Worm (Caenorhabditis elegans): ENCODE data around the gene R02E12.5.

R02E12.5 gene

DNA sequence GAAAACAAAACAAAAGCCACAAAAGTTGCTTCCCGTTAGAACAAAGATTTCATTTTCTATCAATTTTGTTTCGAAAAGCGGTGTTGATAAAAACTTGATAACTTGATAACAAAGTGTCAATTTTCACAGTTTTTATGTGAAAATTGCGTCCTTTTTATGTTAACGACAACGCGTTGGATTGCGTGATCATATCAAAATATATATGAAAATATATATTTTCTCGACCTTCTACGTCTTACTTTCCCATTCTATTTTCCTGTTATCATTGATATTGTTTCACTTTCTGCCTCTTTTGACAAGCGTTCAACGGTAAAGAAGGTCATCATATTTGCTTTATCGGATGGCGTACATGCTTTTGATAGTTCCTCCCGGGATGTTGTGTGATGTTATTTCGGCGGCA is 44.4 kb upstream of the R02E12.5 start (continued):
- TF ChIP-seq spr-1 (tag; optimal IDR thresholded peaks at IDR 0.05): no peak
- no peak for TF ChIP-seq ctbp-1 (GFP tag; IDR thresholded peaks at IDR 0.05)
- TF ChIP-seq D1046.2 (GFP tag; IDR thresholded peaks at IDR 0.05): no peak
- no peak for TF ChIP-seq tag-97 (GFP tag; IDR thresholded peaks at IDR 0.05)
- no peak for TF ChIP-seq nhr-42 (GFP tag; IDR thresholded peaks at IDR 0.05)
- TF ChIP-seq rbr-2 (tag; optimal IDR thresholded peaks at IDR 0.05): no peak
- no peak for TF ChIP-seq nhr-76 (tag; optimal IDR thresholded peaks at IDR 0.05)
- TF ChIP-seq pqm-1 (tag; optimal IDR thresholded peaks at IDR 0.05): peak; percentile 41
- TF ChIP-seq ceh-20 (GFP tag; IDR thresholded peaks at IDR 0.05): 0 out of 2 replicates have a peak, but pooled peaks have one; percentile 34
- TF ChIP-seq dmd-9 (GFP tag; IDR thresholded peaks at IDR 0.05): no peak
- TF ChIP-seq lin-15B (tag; optimal IDR thresholded peaks at IDR 0.05): no peak
- TF ChIP-seq aha-1 (tag): no peak
- no peak for TF ChIP-seq gei-8 (GFP tag; optimal IDR thresholded peaks at IDR 0.05)
- TF ChIP-seq tra-1 (GFP tag; IDR thresholded peaks at IDR 0.05): 0 out of 2 replicates have a peak, but pooled peaks have one; percentile 24
- TF ChIP-seq hmg-1.1 (GFP tag; IDR thresholded peaks at IDR 0.05): no peak
- no peak for TF ChIP-seq lin-38 (GFP tag; IDR thresholded peaks at IDR 0.05)
- no peak for TF ChIP-seq lin-13 (GFP tag; optimal IDR thresholded peaks at IDR 0.05)
- TF ChIP-seq lin-1 (GFP tag; IDR thresholded peaks at IDR 0.05): no peak
- no peak for TF ChIP-seq mxl-3 (GFP tag; optimal IDR thresholded peaks at IDR 0.05)
- TF ChIP-seq daf-12 (tag; optimal IDR thresholded peaks at IDR 0.05): no peak
- no peak for TF ChIP-seq daf-8 (GFP tag; IDR thresholded peaks at IDR 0.05)
- no peak for TF ChIP-seq egl-27 (tag; optimal IDR thresholded peaks at IDR 0.05)
- no peak for TF ChIP-seq F26F4.8 (GFP tag; conservative IDR thresholded peaks at IDR 0.05)
- peak; percentile 52 for TF ChIP-seq dmd-6 (GFP tag; IDR thresholded peaks at IDR 0.05)
- no peak for TF ChIP-seq mep-1 (tag; optimal IDR thresholded peaks at IDR 0.05)
- TF ChIP-seq lim-7 (GFP tag; IDR thresholded peaks at IDR 0.05): no peak
- peak in 1 of 2 experiments; percentile 3 for TF ChIP-seq lsy-2 (tag; optimal IDR thresholded peaks at IDR 0.05)
- TF ChIP-seq F44E2.7 (GFP tag; IDR thresholded peaks at IDR 0.05): no peak
- TF ChIP-seq ceh-82 (tag; optimal IDR thresholded peaks at IDR 0.05): no peak
- no peak for TF ChIP-seq unc-130 (GFP tag; optimal IDR thresholded peaks at IDR 0.05)
- TF ChIP-seq ceh-44 (GFP tag; IDR thresholded peaks at IDR 0.05): no peak
- TF ChIP-seq ceh-62 (tag; optimal IDR thresholded peaks at IDR 0.05): no peak
- TF ChIP-seq lir-3 (tag; optimal IDR thresholded peaks at IDR 0.05): no peak
- no peak for TF ChIP-seq ZK337.2 (GFP tag; IDR thresholded peaks at IDR 0.05)
- TF ChIP-seq zag-1 (tag; optimal IDR thresholded peaks at IDR 0.05): no peak

DNA sequence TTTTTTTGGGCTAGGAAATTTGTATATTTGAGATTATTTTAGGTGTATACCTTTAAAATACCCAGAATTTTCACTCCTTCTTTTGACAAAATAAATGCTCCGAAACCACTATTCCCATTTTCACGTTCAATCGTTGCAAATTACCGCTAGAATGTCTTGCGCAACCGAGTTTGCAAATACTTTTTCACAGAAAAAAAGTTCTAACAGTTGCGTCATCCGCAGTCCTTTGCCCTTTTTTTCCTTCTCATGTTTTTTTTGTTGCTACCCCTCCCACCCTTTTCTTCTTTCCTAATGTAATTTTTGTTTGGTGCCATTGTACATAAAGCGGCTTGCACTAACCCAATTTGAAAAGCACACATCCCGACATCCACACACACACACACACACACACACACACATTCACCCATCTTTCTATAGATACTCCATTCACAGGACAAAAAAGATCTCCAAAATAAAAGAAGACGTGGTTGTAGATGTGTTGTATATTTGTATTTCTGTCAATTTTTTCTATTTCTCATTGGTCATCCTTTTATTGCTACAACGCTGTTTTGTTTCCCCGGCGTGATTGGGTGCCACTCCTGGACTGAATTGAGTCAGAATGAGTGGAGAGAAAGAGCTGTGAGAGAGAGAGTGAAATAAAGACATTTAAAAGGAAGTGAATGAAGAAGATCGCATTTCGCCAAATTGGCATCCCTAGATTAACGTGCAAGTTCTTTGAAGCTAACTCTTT is 39.5 kb upstream of the R02E12.5 start:
- no peak for TF ChIP-seq ztf-7 (tag; optimal IDR thresholded peaks at IDR 0.05)
- TF ChIP-seq mep-1 (tag; optimal IDR thresholded peaks at IDR 0.05): peak; percentile 10
- no peak for TF ChIP-seq F10B5.3 (tag; optimal IDR thresholded peaks at IDR 0.05)
- TF ChIP-seq daf-19 (GFP tag; conservative IDR thresholded peaks at IDR 0.05): no peak
- TF ChIP-seq F26F4.8 (GFP tag; conservative IDR thresholded peaks at IDR 0.05): no peak
- TF ChIP-seq ceh-28 (tag; optimal IDR thresholded peaks at IDR 0.05): no peak
- no peak for TF ChIP-seq dpl-1 (GFP tag; optimal IDR thresholded peaks at IDR 0.05)
- no peak for TF ChIP-seq mxl-2 (GFP tag; conservative IDR thresholded peaks at IDR 0.05)
- peak; percentile 92 for TF ChIP-seq ces-1 (GFP tag; optimal IDR thresholded peaks at IDR 0.05)
- TF ChIP-seq fkh-10 (GFP tag; optimal IDR thresholded peaks at IDR 0.05): peak; percentile 68
- TF ChIP-seq nhr-76 (tag; optimal IDR thresholded peaks at IDR 0.05): no peak
- no peak for TF ChIP-seq zip-2 (tag; optimal IDR thresholded peaks at IDR 0.05)
- TF ChIP-seq mdt-29 (GFP tag; IDR thresholded peaks at IDR 0.05): no peak
